Fruit fly (Drosophila melanogaster) whole organism, embryonic: Measurements from ENCODE around the gene Ir31a.

Experiments
- Adf1 ChIP-seq: fragments of 200-800 bp; sonication (Bioruptor generic); IDR thresholded peaks from 2 replicates; pipeline ENCODE4 v1.3.6; 2022; ENCODE audit warnings: missing biosample characterization, missing genetic modification characterization
- Antp ChIP-seq: fragments of 200-800 bp; sonication (Bioruptor generic); optimal IDR thresholded peaks from 3 replicates; lab custom pipeline; 2016; ENCODE audit warnings: missing biosample characterization, missing genetic modification characterization
- BEAF-32 ChIP-seq: fragments of 200-800 bp; sonication (Bioruptor generic); optimal IDR thresholded peaks from 3 replicates; lab custom pipeline; 2017; ENCODE audit warnings: missing biosample characterization, missing genetic modification characterization, mild to moderate bottlenecking, moderate library complexity, missing genetic modification reagents
- Bgb ChIP-seq: fragments of 200-800 bp; sonication (Bioruptor generic); IDR thresholded peaks from 2 replicates; pipeline ENCODE4 v1.3.6; 2022; ENCODE audit warnings: missing biosample characterization, missing genetic modification characterization; ENCODE audit not compliant: partially characterized antibody
- Bteb2 ChIP-seq: fragments of 200-800 bp; sonication (Bioruptor generic); optimal IDR thresholded peaks from 2 replicates; lab custom pipeline; 2016; ENCODE audit warnings: missing biosample characterization, missing genetic modification characterization
- CG10147 ChIP-seq: fragments of 200-800 bp; sonication (Bioruptor generic); optimal IDR thresholded peaks from 2 replicates; lab custom pipeline; 2019; ENCODE audit warnings: missing biosample characterization, mild to moderate bottlenecking, missing genetic modification characterization, moderate library complexity
- CG10462 ChIP-seq: fragments of 200-800 bp; sonication (Bioruptor generic); optimal IDR thresholded peaks from 2 replicates; lab custom pipeline; 2016; ENCODE audit warnings: missing biosample characterization, missing genetic modification characterization
- CG11723 ChIP-seq: fragments of 200-800 bp; sonication (Bioruptor generic); optimal IDR thresholded peaks from 2 replicates; lab custom pipeline; 2017; ENCODE audit warnings: missing biosample characterization, mild to moderate bottlenecking, missing genetic modification characterization
- CG14667 ChIP-seq: fragments of 200-800 bp; sonication (Bioruptor generic); IDR thresholded peaks from 2 replicates; pipeline ENCODE4 v1.3.6; 2022; ENCODE audit warnings: missing biosample characterization, missing genetic modification characterization
- CG14965 ChIP-seq: fragments of 200-800 bp; sonication (Bioruptor generic); optimal IDR thresholded peaks from 2 replicates; lab custom pipeline; 2016; ENCODE audit warnings: missing biosample characterization, missing genetic modification characterization, borderline replicate concordance
- CG17568 ChIP-seq: fragments of 200-800 bp; sonication (Bioruptor generic); optimal IDR thresholded peaks from 2 replicates; lab custom pipeline; 2018; ENCODE audit warnings: missing biosample characterization, mild to moderate bottlenecking, missing genetic modification characterization, moderate library complexity
- CG18764 ChIP-seq: fragments of 200-800 bp; sonication (Bioruptor generic); optimal IDR thresholded peaks from 3 replicates; lab custom pipeline; 2016; ENCODE audit warnings: missing biosample characterization, missing genetic modification characterization
- CG2199 ChIP-seq: fragments of 200-800 bp; sonication (Bioruptor generic); IDR thresholded peaks from 3 replicates; pipeline ENCODE4 v1.3.6; 2022; ENCODE audit warnings: missing biosample characterization, missing genetic modification characterization
- CG34376 ChIP-seq: fragments of 200-800 bp; sonication (Bioruptor generic); optimal IDR thresholded peaks from 2 replicates; lab custom pipeline; 2018; ENCODE audit warnings: missing biosample characterization, mild to moderate bottlenecking, missing genetic modification characterization
- CG3838 ChIP-seq: fragments of 200-800 bp; sonication (Bioruptor generic); optimal IDR thresholded peaks from 3 replicates; lab custom pipeline; 2016; ENCODE audit warnings: missing biosample characterization, missing genetic modification characterization
- CG4854 ChIP-seq: fragments of 200-800 bp; sonication (Bioruptor generic); optimal IDR thresholded peaks from 2 replicates; lab custom pipeline; 2016; ENCODE audit warnings: missing biosample characterization, missing genetic modification characterization, inconsistent platforms
- CG6175 ChIP-seq: fragments of 200-800 bp; sonication (Bioruptor generic); IDR thresholded peaks from 3 replicates; pipeline ENCODE4 v1.3.6; 2022; ENCODE audit warnings: missing biosample characterization, missing genetic modification characterization
- CG6254 ChIP-seq: fragments of 200-800 bp; sonication (Bioruptor generic); optimal IDR thresholded peaks from 3 replicates; lab custom pipeline; 2017; ENCODE audit warnings: mild to moderate bottlenecking, missing biosample characterization, missing genetic modification reagents, missing genetic modification characterization
- CG6683 ChIP-seq: fragments of 200-800 bp; sonication (Bioruptor generic); optimal IDR thresholded peaks from 2 replicates; lab custom pipeline; 2017; ENCODE audit warnings: missing biosample characterization, mild to moderate bottlenecking, missing genetic modification characterization, missing genetic modification reagents
- CG6813 ChIP-seq: fragments of 200-800 bp; sonication (Bioruptor generic); optimal IDR thresholded peaks from 2 replicates; lab custom pipeline; 2017; ENCODE audit warnings: missing biosample characterization, missing genetic modification characterization, mild to moderate bottlenecking, moderate library complexity, missing genetic modification reagents
- CG7556 ChIP-seq: fragments of 200-800 bp; sonication (Bioruptor generic); optimal IDR thresholded peaks from 2 replicates; lab custom pipeline; 2017; ENCODE audit warnings: missing biosample characterization, mild to moderate bottlenecking, missing genetic modification characterization
- CG9797 ChIP-seq: fragments of 200-800 bp; sonication (Bioruptor generic); optimal IDR thresholded peaks from 3 replicates; lab custom pipeline; 2018; ENCODE audit warnings: missing biosample characterization, mild to moderate bottlenecking, missing genetic modification characterization
- D19B ChIP-seq: fragments of 200-800 bp; sonication (Bioruptor generic); optimal IDR thresholded peaks from 2 replicates; lab custom pipeline; 2017; ENCODE audit warnings: missing biosample characterization, mild to moderate bottlenecking, missing genetic modification characterization
- E2f1 ChIP-seq: fragments of 200-800 bp; sonication (Bioruptor generic); IDR thresholded peaks from 2 replicates; pipeline ENCODE4 v1.3.6; 2022; ENCODE audit warnings: missing biosample characterization, missing genetic modification characterization
- HLHmδ ChIP-seq: fragments of 200-800 bp; sonication (Bioruptor generic); optimal IDR thresholded peaks from 2 replicates; lab custom pipeline; 2018; ENCODE audit warnings: missing biosample characterization, mild to moderate bottlenecking, missing genetic modification characterization, moderate library complexity
- Hr51 ChIP-seq, 2 experiments: fragments of 200-800 bp; sonication (Bioruptor generic); optimal IDR thresholded peaks; 2 replicates in 1 of 2; 3 replicates in 1 of 2; lab custom pipeline; 2016 to 2018; ENCODE audit warnings: missing biosample characterization in 2 of 2, missing genetic modification characterization in 2 of 2, mild to moderate bottlenecking in 1 of 2, moderate library complexity in 1 of 2
- MTF-1 ChIP-seq: fragments of 200-800 bp; sonication (Bioruptor generic); optimal IDR thresholded peaks from 2 replicates; lab custom pipeline; 2018; ENCODE audit warnings: missing biosample characterization, mild to moderate bottlenecking, missing genetic modification characterization, borderline replicate concordance
- Pdp1 ChIP-seq, 2 experiments: fragments of 200-800 bp; sonication (Bioruptor generic); optimal IDR thresholded peaks; 3 replicates each; lab custom pipeline; 2016; ENCODE audit warnings: missing biosample characterization in 2 of 2, missing genetic modification characterization in 2 of 2, mild to moderate bottlenecking in 1 of 2, moderate library complexity in 1 of 2
- Side ChIP-seq: fragments of 200-800 bp; sonication (Bioruptor generic); optimal IDR thresholded peaks from 2 replicates; lab custom pipeline; 2016; ENCODE audit warnings: missing biosample characterization, missing genetic modification characterization
- Ssrp ChIP-seq: fragments of 200-800 bp; sonication (Bioruptor generic); optimal IDR thresholded peaks from 2 replicates; lab custom pipeline; 2018; ENCODE audit warnings: missing biosample characterization, mild to moderate bottlenecking, missing genetic modification characterization, moderate library complexity
- dimm ChIP-seq: fragments of 200-800 bp; sonication (Bioruptor generic); IDR thresholded peaks from 2 replicates; pipeline ENCODE4 v1.3.6; 2022; ENCODE audit warnings: missing biosample characterization, missing genetic modification characterization
- disco-r ChIP-seq: fragments of 200-800 bp; sonication (Bioruptor generic); optimal IDR thresholded peaks from 2 replicates; lab custom pipeline; 2016; ENCODE audit warnings: missing biosample characterization, missing genetic modification characterization
- fd102C ChIP-seq: fragments of 200-800 bp; sonication (Bioruptor generic); optimal IDR thresholded peaks from 2 replicates; lab custom pipeline; 2018; ENCODE audit warnings: missing biosample characterization, mild to moderate bottlenecking, missing genetic modification characterization, moderate library complexity
- fd3F ChIP-seq: fragments of 200-800 bp; sonication (Bioruptor generic); optimal IDR thresholded peaks from 2 replicates; lab custom pipeline; 2018; ENCODE audit warnings: missing biosample characterization, mild to moderate bottlenecking, missing genetic modification characterization, moderate library complexity
- gt ChIP-seq: fragments of 200-800 bp; sonication (Bioruptor generic); IDR thresholded peaks from 2 replicates; pipeline ENCODE4 v1.3.6; 2022; ENCODE audit warnings: missing biosample characterization, missing genetic modification characterization
- hth ChIP-seq: fragments of >200 bp; optimal IDR thresholded peaks from 2 replicates; lab custom pipeline; 2017; ENCODE audit warnings: inconsistent platforms
- ken ChIP-seq: fragments of 200-800 bp; sonication (Bioruptor generic); IDR thresholded peaks from 3 replicates; pipeline ENCODE4 v1.3.6; 2022; ENCODE audit warnings: missing biosample characterization, missing genetic modification characterization
- odd ChIP-seq: fragments of 200-800 bp; sonication (Bioruptor generic); optimal IDR thresholded peaks from 2 replicates; lab custom pipeline; 2017; ENCODE audit warnings: missing biosample characterization, mild to moderate bottlenecking, missing genetic modification characterization
- p53 ChIP-seq: fragments of 200-800 bp; sonication (Bioruptor generic); optimal IDR thresholded peaks from 2 replicates; lab custom pipeline; 2016; ENCODE audit warnings: missing biosample characterization, missing genetic modification characterization
- pros ChIP-seq: fragments of 200-800 bp; sonication (Bioruptor generic); optimal IDR thresholded peaks from 3 replicates; lab custom pipeline; 2019; ENCODE audit warnings: missing biosample characterization, mild to moderate bottlenecking, missing genetic modification characterization, moderate library complexity
- pzg ChIP-seq: fragments of 200-800 bp; sonication (Bioruptor generic); optimal IDR thresholded peaks from 3 replicates; lab custom pipeline; 2018; ENCODE audit warnings: missing biosample characterization, mild to moderate bottlenecking, missing genetic modification characterization, moderate library complexity
- rib ChIP-seq: fragments of 200-800 bp; sonication (Bioruptor generic); IDR thresholded peaks from 2 replicates; pipeline ENCODE4 v1.3.6; 2022; ENCODE audit warnings: missing biosample characterization, missing genetic modification characterization
- sc ChIP-seq, 3 experiments: fragments of >200 bp in 2 of 3; fragments of 200-800 bp in 1 of 3; sonication (Bioruptor generic) in 1 of 3; optimal IDR thresholded peaks; 2 replicates in 2 of 3; 3 replicates in 1 of 3; lab custom pipeline; 2017; ENCODE audit warnings: mild to moderate bottlenecking in 1 of 3, missing biosample characterization in 1 of 3, missing genetic modification characterization in 1 of 3, missing genetic modification reagents in 1 of 3
- so ChIP-seq: fragments of 200-800 bp; sonication (Bioruptor generic); IDR thresholded peaks from 3 replicates; pipeline ENCODE4 v1.3.6; 2022; ENCODE audit warnings: missing biosample characterization, missing genetic modification characterization
- tll ChIP-seq, 2 experiments: fragments of 200-800 bp in 1 of 2; fragments of >200 bp in 1 of 2; sonication (Bioruptor generic) in 1 of 2; optimal IDR thresholded peaks; 2 replicates each; lab custom pipeline; 2017 to 2019; ENCODE audit warnings: missing biosample characterization in 2 of 2, missing genetic modification characterization in 2 of 2, mild to moderate bottlenecking in 1 of 2, moderate library complexity in 1 of 2
- tx ChIP-seq: fragments of 200-800 bp; sonication (Bioruptor generic); optimal IDR thresholded peaks from 2 replicates; lab custom pipeline; 2016; ENCODE audit warnings: missing biosample characterization, missing genetic modification characterization
- unpg ChIP-seq: fragments of 200-800 bp; sonication (Bioruptor generic); optimal IDR thresholded peaks from 3 replicates; lab custom pipeline; 2018; ENCODE audit warnings: missing biosample characterization, mild to moderate bottlenecking, missing genetic modification characterization, moderate library complexity
- wor ChIP-seq: fragments of 200-800 bp; sonication (Bioruptor generic); IDR thresholded peaks from 2 replicates; pipeline ENCODE4 v1.3.6; 2022; ENCODE audit warnings: missing biosample characterization, missing genetic modification characterization

Gene Ir31a

dm6 chr2L:10381890-10382450 lies 23.4 kb upstream of the Ir31a start, which contains the start of gene CG5096 (continued):
- TF ChIP-seq Adf1 (GFP tag; lab: Robert Waterston, UW) (peak; percentile 76), CG6175 (GFP tag; lab: Robert Waterston, UW) (peak; percentile 63; the same call in 1 of the 3 replicates), pros (GFP tag; lab: Kevin White, UChicago) (no peak), disco-r (GFP tag; lab: Kevin White, UChicago) (peak; percentile 59), CG34376 (GFP tag; lab: Kevin White, UChicago) (peak; percentile 83), CG17568 (GFP tag; lab: Kevin White, UChicago) (peak; percentile 86), odd (GFP tag; lab: Kevin White, UChicago) (peak; percentile 75), CG11723 (GFP tag; lab: Kevin White, UChicago) (peak; percentile 70), wor (GFP tag; lab: Robert Waterston, UW) (peak; percentile 76), Bteb2 (GFP tag; lab: Kevin White, UChicago) (peak; percentile 80), CG14667 (no peak; the same call in 1 of the 2 replicates), CG10462 (GFP tag; lab: Kevin White, UChicago) (peak; percentile 52), CG6683 (GFP tag; lab: Kevin White, UChicago) (peak; percentile 82), hth (lab: Kevin White, UChicago) (no peak), CG4854 (GFP tag; lab: Kevin White, UChicago) (peak; percentile 79), fd102C (GFP tag; lab: Kevin White, UChicago) (no peak), CG9797 (no peak), D19B (GFP tag; lab: Kevin White, UChicago) (peak; percentile 81), fd3F (GFP tag; lab: Kevin White, UChicago) (peak; percentile 87), rib (GFP tag; lab: Robert Waterston, UW) (peak; percentile 86), CG18764 (peak; percentile 68), gt (GFP tag; lab: Robert Waterston, UW) (no peak), Antp (GFP tag; lab: Kevin White, UChicago) (peak; percentile 48), BEAF-32 (no peak), CG6813 (GFP tag; lab: Kevin White, UChicago) (peak; percentile 87), so (peak; percentile 93), CG3838 (GFP tag; lab: Kevin White, UChicago) (peak; percentile 49), CG6254 (GFP tag; lab: Kevin White, UChicago) (peak; percentile 60), sc (optimal IDR thresholded peaks at IDR 0.05; lab: Kevin White, UChicago) (no peak), sc (GFP tag; optimal IDR thresholded peaks at IDR 0.05; lab: Kevin White, UChicago) (peak; percentile 51), tll (GFP tag; optimal IDR thresholded peaks at IDR 0.05; lab: Kevin White, UChicago) (no peak), Ssrp (tag; lab: Kevin White, UChicago) (peak; percentile 62), p53 (no peak), HLHmδ (GFP tag; lab: Kevin White, UChicago) (no peak), Pdp1 (GFP tag; optimal IDR thresholded peaks at IDR 0.05; lab: Kevin White, UChicago) (peak; percentile 78 to 79), CG10147 (GFP tag; lab: Kevin White, UChicago) (peak; percentile 85), CG14965 (GFP tag; lab: Kevin White, UChicago) (no peak), unpg (GFP tag; lab: Kevin White, UChicago) (peak; percentile 92), E2f1 (peak; percentile 88), MTF-1 (GFP tag; lab: Kevin White, UChicago) (peak; percentile 60), Side (GFP tag; lab: Kevin White, UChicago) (peak; percentile 83), Hr51 (GFP tag; optimal IDR thresholded peaks at IDR 0.05; lab: Kevin White, UChicago) (peak; percentile 58 to 93), pzg (GFP tag; lab: Kevin White, UChicago) (peak; percentile 10), Bgb (GFP tag; lab: Robert Waterston, UW) (no peak), tx (GFP tag; lab: Kevin White, UChicago) (peak; percentile 65), CG7556 (GFP tag; lab: Kevin White, UChicago) (peak; percentile 81), dimm (GFP tag; lab: Robert Waterston, UW) (no peak; the same call in 1 of the 2 replicates), ken (peak; percentile 81; the same call in 2 of the 3 replicates), CG2199 (GFP tag; lab: Robert Waterston, UW) (peak; percentile 70; the same call in 1 of the 3 replicates)
